Fruit fly (Drosophila melanogaster) whole organism, embryonic: ENCODE data around the gene Tengl3.

Source experiments
- B-H2 ChIP-seq: fragments of 200-800 bp; sonication (Bioruptor generic); optimal IDR thresholded peaks from 2 replicates; lab custom pipeline; 2018; ENCODE audit warnings: missing biosample characterization, mild to moderate bottlenecking, missing genetic modification characterization
- Blimp-1 ChIP-seq: fragments of 200-800 bp; sonication (Bioruptor generic); optimal IDR thresholded peaks from 3 replicates; lab custom pipeline; 2018; ENCODE audit warnings: missing biosample characterization, missing genetic modification characterization, mild to moderate bottlenecking, moderate library complexity, missing genetic modification reagents
- CG10209 ChIP-seq: fragments of 200-800 bp; sonication (Bioruptor generic); optimal IDR thresholded peaks from 3 replicates; lab custom pipeline; 2017; ENCODE audit warnings: missing biosample characterization, mild to moderate bottlenecking, missing genetic modification characterization, missing genetic modification reagents
- CG10543 ChIP-seq: fragments of 200-800 bp; sonication (Bioruptor generic); optimal IDR thresholded peaks from 3 replicates; lab custom pipeline; 2017; ENCODE audit warnings: missing biosample characterization, mild to moderate bottlenecking, missing genetic modification characterization, moderate library complexity
- CG12391 ChIP-seq: fragments of 200-800 bp; sonication (Bioruptor generic); optimal IDR thresholded peaks from 3 replicates; lab custom pipeline; 2018; ENCODE audit warnings: missing biosample characterization, mild to moderate bottlenecking, missing genetic modification characterization, moderate library complexity
- CG12744 ChIP-seq: fragments of 200-800 bp; sonication (Bioruptor generic); optimal IDR thresholded peaks from 2 replicates; lab custom pipeline; 2016; ENCODE audit warnings: missing biosample characterization, missing genetic modification characterization
- CG12769 ChIP-seq: fragments of 200-800 bp; sonication (Bioruptor generic); optimal IDR thresholded peaks from 2 replicates; lab custom pipeline; 2019; ENCODE audit warnings: missing biosample characterization, mild to moderate bottlenecking, missing genetic modification characterization, moderate library complexity
- CG15011 ChIP-seq: fragments of 200-800 bp; sonication (Bioruptor generic); optimal IDR thresholded peaks from 3 replicates; lab custom pipeline; 2018; ENCODE audit warnings: missing biosample characterization, mild to moderate bottlenecking, missing genetic modification characterization
- CG15073 ChIP-seq: fragments of 200-800 bp; sonication (Bioruptor generic); optimal IDR thresholded peaks from 2 replicates; lab custom pipeline; 2016; ENCODE audit warnings: missing biosample characterization, missing genetic modification characterization
- CG1529 ChIP-seq: fragments of 200-800 bp; sonication (Bioruptor generic); optimal IDR thresholded peaks from 3 replicates; lab custom pipeline; 2018; ENCODE audit warnings: missing biosample characterization, missing genetic modification characterization
- CG15514 ChIP-seq: fragments of 200-800 bp; sonication (Bioruptor generic); optimal IDR thresholded peaks from 3 replicates; lab custom pipeline; 2017; ENCODE audit warnings: missing biosample characterization, missing genetic modification characterization, mild to moderate bottlenecking, moderate library complexity, missing genetic modification reagents
- CG16779 ChIP-seq: fragments of 200-800 bp; sonication (Bioruptor generic); IDR thresholded peaks from 2 replicates; pipeline ENCODE4 v1.3.6; 2022; ENCODE audit warnings: missing biosample characterization, missing genetic modification characterization
- CG16813 ChIP-seq: fragments of 200-800 bp; sonication (Bioruptor generic); IDR thresholded peaks from 3 replicates; pipeline ENCODE4 v1.3.6; 2022; ENCODE audit warnings: missing biosample characterization, missing genetic modification characterization; ENCODE audit not compliant: partially characterized antibody
- CG16863 ChIP-seq: fragments of 200-800 bp; sonication (Bioruptor generic); optimal IDR thresholded peaks from 3 replicates; lab custom pipeline; 2016; ENCODE audit warnings: missing biosample characterization, missing genetic modification characterization
- CG2678 ChIP-seq: fragments of 200-800 bp; sonication (Bioruptor generic); optimal IDR thresholded peaks from 3 replicates; lab custom pipeline; 2019; ENCODE audit warnings: missing biosample characterization, mild to moderate bottlenecking, missing genetic modification characterization, moderate library complexity
- CG2712 ChIP-seq: fragments of 200-800 bp; optimal IDR thresholded peaks from 3 replicates; lab custom pipeline; 2019; ENCODE audit warnings: missing biosample characterization, mild to moderate bottlenecking, missing genetic modification characterization, moderate library complexity
- CG32767 ChIP-seq: fragments of 200-800 bp; sonication (Bioruptor generic); IDR thresholded peaks from 2 replicates; pipeline ENCODE4 v1.3.6; 2022; ENCODE audit warnings: missing biosample characterization, missing genetic modification characterization
- CG3407 ChIP-seq: fragments of 200-800 bp; sonication (Bioruptor generic); optimal IDR thresholded peaks from 2 replicates; lab custom pipeline; 2018; ENCODE audit warnings: missing biosample characterization, mild to moderate bottlenecking, missing genetic modification characterization
- CG6854 ChIP-seq: fragments of 200-800 bp; sonication (Bioruptor generic); optimal IDR thresholded peaks from 3 replicates; lab custom pipeline; 2017; ENCODE audit warnings: missing biosample characterization, mild to moderate bottlenecking, missing genetic modification characterization
- CG7963 ChIP-seq: fragments of 200-800 bp; sonication (Bioruptor generic); IDR thresholded peaks from 3 replicates; pipeline ENCODE4 v1.3.6; 2022; ENCODE audit warnings: missing biosample characterization, missing genetic modification characterization; ENCODE audit not compliant: partially characterized antibody
- CG8388 ChIP-seq: fragments of 200-800 bp; sonication (Bioruptor generic); optimal IDR thresholded peaks from 2 replicates; lab custom pipeline; 2019; ENCODE audit warnings: missing biosample characterization, mild to moderate bottlenecking, missing genetic modification characterization, moderate library complexity
- CG8944 ChIP-seq: fragments of 200-800 bp; sonication (Bioruptor generic); optimal IDR thresholded peaks from 3 replicates; lab custom pipeline; 2016; ENCODE audit warnings: missing biosample characterization, missing genetic modification characterization
- Chrac-16 ChIP-seq: fragments of 200-800 bp; sonication (Bioruptor generic); optimal IDR thresholded peaks from 3 replicates; lab custom pipeline; 2016; ENCODE audit warnings: missing biosample characterization, missing genetic modification characterization
- Deaf1 ChIP-seq: fragments of 200-800 bp; optimal IDR thresholded peaks from 3 replicates; lab custom pipeline; 2019; ENCODE audit warnings: missing biosample characterization, mild to moderate bottlenecking, missing genetic modification characterization, moderate library complexity
- Dip2 ChIP-seq: fragments of 200-800 bp; sonication (Bioruptor generic); IDR thresholded peaks from 2 replicates; pipeline ENCODE4 v1.3.6; 2022; ENCODE audit warnings: missing biosample characterization, missing genetic modification characterization
- Jarid2 ChIP-seq: fragments of 200-800 bp; sonication (Bioruptor generic); optimal IDR thresholded peaks from 3 replicates; lab custom pipeline; 2017; ENCODE audit warnings: mild to moderate bottlenecking, missing biosample characterization, missing genetic modification reagents, missing genetic modification characterization
- Lhr ChIP-seq: fragments of 200-800 bp; sonication (Bioruptor generic); optimal IDR thresholded peaks from 3 replicates; lab custom pipeline; 2017; ENCODE audit warnings: mild to moderate bottlenecking, missing biosample characterization, missing genetic modification reagents, missing genetic modification characterization
- Lpt ChIP-seq: fragments of >200 bp; optimal IDR thresholded peaks from 2 replicates; lab custom pipeline; 2018; ENCODE audit warnings: missing biosample characterization, missing genetic modification characterization
- Nf-YA ChIP-seq: fragments of 200-800 bp; sonication (Bioruptor generic); IDR thresholded peaks from 2 replicates; pipeline ENCODE4 v1.3.6; 2022; ENCODE audit warnings: missing biosample characterization, missing genetic modification characterization
- Nf-YC ChIP-seq: fragments of 200-800 bp; optimal IDR thresholded peaks from 3 replicates; lab custom pipeline; 2019; ENCODE audit warnings: missing biosample characterization, mild to moderate bottlenecking, missing genetic modification characterization, moderate library complexity
- Oaz ChIP-seq: fragments of 200-800 bp; sonication (Bioruptor generic); IDR thresholded peaks from 2 replicates; pipeline ENCODE4 v1.3.6; 2022; ENCODE audit warnings: missing biosample characterization, missing genetic modification characterization
- Opbp ChIP-seq: fragments of 200-800 bp; sonication (Bioruptor generic); IDR thresholded peaks from 3 replicates; pipeline ENCODE4 v1.3.6; 2022; ENCODE audit warnings: missing biosample characterization, missing genetic modification characterization; ENCODE audit not compliant: partially characterized antibody
- Tbp ChIP-seq: fragments of >200 bp; optimal IDR thresholded peaks from 2 replicates; lab custom pipeline; 2018; ENCODE audit warnings: missing biosample characterization, missing genetic modification characterization
- Vsx1 ChIP-seq: fragments of 200-800 bp; sonication (Bioruptor generic); optimal IDR thresholded peaks from 2 replicates; lab custom pipeline; 2017; ENCODE audit warnings: missing biosample characterization, mild to moderate bottlenecking, missing genetic modification characterization, missing genetic modification reagents
- ase ChIP-seq: fragments of 200-800 bp; sonication (Bioruptor generic); IDR thresholded peaks from 3 replicates; pipeline ENCODE4 v1.3.6; 2022; ENCODE audit warnings: missing biosample characterization, missing genetic modification characterization
- bsh ChIP-seq, 2 experiments: fragments of 200-800 bp; sonication (Bioruptor generic); optimal IDR thresholded peaks; 2 replicates each; lab custom pipeline; 2017 to 2018; ENCODE audit warnings: mild to moderate bottlenecking in 2 of 2, missing biosample characterization in 2 of 2, missing genetic modification characterization in 2 of 2, moderate library complexity in 1 of 2
- croc ChIP-seq: fragments of 200-800 bp; sonication (Bioruptor generic); conservative IDR thresholded peaks from 3 replicates; pipeline ENCODE4 v1.3.6; 2022; ENCODE audit warnings: missing biosample characterization, missing genetic modification characterization
- dan ChIP-seq: fragments of 200-800 bp; sonication (Bioruptor generic); IDR thresholded peaks from 2 replicates; pipeline ENCODE4 v1.3.6; 2022; ENCODE audit warnings: missing biosample characterization, missing genetic modification characterization
- danr ChIP-seq: fragments of 200-800 bp; sonication (Bioruptor generic); IDR thresholded peaks from 2 replicates; pipeline ENCODE4 v1.3.6; 2022; ENCODE audit warnings: missing biosample characterization, missing genetic modification characterization
- dpn ChIP-seq, 2 experiments: fragments of 200-800 bp; sonication (Bioruptor generic); optimal IDR thresholded peaks; 3 replicates each; lab custom pipeline; 2016; ENCODE audit warnings: missing biosample characterization in 2 of 2, missing genetic modification characterization in 2 of 2
- gsb-n ChIP-seq: fragments of 200-800 bp; sonication (Bioruptor generic); optimal IDR thresholded peaks from 3 replicates; lab custom pipeline; 2018; ENCODE audit warnings: missing biosample characterization, mild to moderate bottlenecking, missing genetic modification characterization
- her ChIP-seq: fragments of 200-800 bp; sonication (Bioruptor generic); optimal IDR thresholded peaks from 2 replicates; lab custom pipeline; 2016; ENCODE audit warnings: missing biosample characterization, missing genetic modification characterization
- inv ChIP-seq: fragments of 200-800 bp; sonication (Bioruptor generic); IDR thresholded peaks from 2 replicates; pipeline ENCODE4 v1.3.6; 2022; ENCODE audit warnings: missing biosample characterization, missing genetic modification characterization; ENCODE audit not compliant: partially characterized antibody
- kah ChIP-seq: fragments of 200-800 bp; sonication (Bioruptor generic); optimal IDR thresholded peaks from 2 replicates; lab custom pipeline; 2018; ENCODE audit warnings: missing biosample characterization, mild to moderate bottlenecking, missing genetic modification characterization
- lola ChIP-seq, 3 experiments: fragments of >200 bp in 2 of 3; fragments of 200-800 bp in 1 of 3; sonication (Bioruptor generic) in 1 of 3; optimal IDR thresholded peaks; 2 replicates each; lab custom pipeline; 2017 to 2019; ENCODE audit warnings: missing biosample characterization in 3 of 3, missing genetic modification characterization in 3 of 3, mild to moderate bottlenecking in 1 of 3, moderate library complexity in 1 of 3
- onecut ChIP-seq: fragments of 200-800 bp; sonication (Bioruptor generic); IDR thresholded peaks from 2 replicates; pipeline ENCODE4 v1.3.6; 2022; ENCODE audit warnings: missing biosample characterization, missing genetic modification characterization
- pb ChIP-seq: fragments of 200-800 bp; sonication (Bioruptor generic); optimal IDR thresholded peaks from 3 replicates; lab custom pipeline; 2016; ENCODE audit warnings: missing biosample characterization, missing genetic modification characterization
- salm ChIP-seq: fragments of 200-800 bp; sonication (Bioruptor generic); optimal IDR thresholded peaks from 2 replicates; lab custom pipeline; 2018; ENCODE audit warnings: missing biosample characterization, mild to moderate bottlenecking, missing genetic modification characterization
- slp2 ChIP-seq: fragments of 200-800 bp; sonication (Bioruptor generic); optimal IDR thresholded peaks from 2 replicates; lab custom pipeline; 2016; ENCODE audit warnings: missing biosample characterization, missing genetic modification characterization
- sr ChIP-seq: fragments of 200-800 bp; sonication (Bioruptor generic); IDR thresholded peaks from 3 replicates; pipeline ENCODE4 v1.3.6; 2022; ENCODE audit warnings: missing biosample characterization, missing genetic modification characterization

The Tengl3 gene

dm6 chr2L:2227316-2227715 lies 10.7 kb downstream of the Tengl3 start:
- TF ChIP-seq Lhr (no peak), CG15011 (no peak), onecut (GFP tag; lab: Robert Waterston, UW) (peak; percentile 47), CG15073 (no peak), CG1529 (GFP tag; lab: Kevin White, UChicago) (no peak), bsh (GFP tag; optimal IDR thresholded peaks at IDR 0.05; lab: Kevin White, UChicago) (peak; percentile 23 to 57), CG16863 (GFP tag; lab: Kevin White, UChicago) (peak; percentile 42), Dip2 (GFP tag; lab: Robert Waterston, UW) (no peak), B-H2 (GFP tag; lab: Kevin White, UChicago) (no peak), Deaf1 (tag; lab: Kevin White, UChicago) (no peak), CG32767 (GFP tag; lab: Robert Waterston, UW) (peak; percentile 33; the same call in 1 of the 2 replicates), CG3407 (GFP tag; lab: Kevin White, UChicago) (peak; percentile 38), her (no peak), kah (GFP tag; lab: Kevin White, UChicago) (peak; percentile 2), Vsx1 (GFP tag; lab: Kevin White, UChicago) (no peak), CG12769 (peak; percentile 34), Blimp-1 (GFP tag; lab: Kevin White, UChicago) (peak; percentile 47), Nf-YC (tag; lab: Kevin White, UChicago) (peak; percentile 30), CG12391 (tag; lab: Kevin White, UChicago) (peak; percentile 37), slp2 (GFP tag; lab: Kevin White, UChicago) (no peak), Lpt (no peak), CG7963 (no peak), CG8388 (GFP tag; lab: Kevin White, UChicago) (peak; percentile 35), dan (GFP tag; lab: Robert Waterston, UW) (no peak), CG16779 (no peak), danr (GFP tag; lab: Robert Waterston, UW) (no peak), gsb-n (tag; lab: Kevin White, UChicago) (no peak), croc (GFP tag; lab: Robert Waterston, UW) (no peak), ase (GFP tag; lab: Robert Waterston, UW) (peak; percentile 74; the same call in 2 of the 3 replicates), salm (tag; lab: Kevin White, UChicago) (no peak), CG16813 (no peak), CG2712 (tag; lab: Kevin White, UChicago) (peak; percentile 30), dpn (GFP tag; optimal IDR thresholded peaks at IDR 0.05; lab: Kevin White, UChicago) (peak; percentile 26 to 47), sr (GFP tag; lab: Robert Waterston, UW) (peak; percentile 53; the same call in 1 of the 3 replicates), lola (GFP tag; optimal IDR thresholded peaks at IDR 0.05; lab: Kevin White, UChicago) (no peak), CG15514 (GFP tag; lab: Kevin White, UChicago) (no peak), inv (GFP tag; lab: Robert Waterston, UW) (no peak), CG6854 (no peak), CG12744 (no peak), Nf-YA (GFP tag; lab: Robert Waterston, UW) (peak; percentile 29), CG8944 (GFP tag; lab: Kevin White, UChicago) (peak; percentile 34), Opbp (GFP tag; lab: Robert Waterston, UW) (no peak), Jarid2 (GFP tag; lab: Kevin White, UChicago) (no peak), CG2678 (peak; percentile 59), CG10543 (GFP tag; lab: Kevin White, UChicago) (peak; percentile 15), pb (GFP tag; lab: Kevin White, UChicago) (no peak), Chrac-16 (GFP tag; lab: Kevin White, UChicago) (peak; percentile 31), CG10209 (GFP tag; lab: Kevin White, UChicago) (peak; percentile 19), Oaz (GFP tag; lab: Robert Waterston, UW) (peak; percentile 36; the same call in 1 of the 2 replicates), Tbp (GFP tag; lab: Kevin White, UChicago) (no peak)
